Worm (Caenorhabditis elegans) whole organism, midembryonic: ENCODE measurements around the gene symk-1.

ENCODE experiments used
- cog-1 ChIP-seq: sonication (generic microtip); optimal IDR thresholded peaks from 2 replicates; lab custom pipeline; 2016; ENCODE audit warnings: missing genetic modification characterization, missing compliant biosample characterization
- flt-1 ChIP-seq: fragments of 200-800 bp; sonication (Bioruptor generic); IDR thresholded peaks from 2 replicates; pipeline ENCODE4 v1.3.6; 2022; ENCODE audit warnings: missing genetic modification characterization, missing compliant biosample characterization
- klf-2 ChIP-seq: fragments of 200-800 bp; sonication (Bioruptor generic); conservative IDR thresholded peaks from 2 replicates; pipeline ENCODE4 v1.3.6; 2022; ENCODE audit warnings: missing genetic modification reagents, missing genetic modification characterization, missing compliant biosample characterization
- ref-1 ChIP-seq: fragments of 200-800 bp; sonication (Bioruptor generic); conservative IDR thresholded peaks from 2 replicates; pipeline ENCODE4 v1.3.6; 2022; ENCODE audit warnings: missing genetic modification reagents, missing genetic modification characterization, missing compliant biosample characterization
- ztf-29 ChIP-seq: fragments of 200-800 bp; sonication (Bioruptor generic); IDR thresholded peaks from 2 replicates; pipeline ENCODE4 v1.3.6; 2022; ENCODE audit warnings: missing genetic modification reagents, missing genetic modification characterization, missing compliant biosample characterization

DNA sequence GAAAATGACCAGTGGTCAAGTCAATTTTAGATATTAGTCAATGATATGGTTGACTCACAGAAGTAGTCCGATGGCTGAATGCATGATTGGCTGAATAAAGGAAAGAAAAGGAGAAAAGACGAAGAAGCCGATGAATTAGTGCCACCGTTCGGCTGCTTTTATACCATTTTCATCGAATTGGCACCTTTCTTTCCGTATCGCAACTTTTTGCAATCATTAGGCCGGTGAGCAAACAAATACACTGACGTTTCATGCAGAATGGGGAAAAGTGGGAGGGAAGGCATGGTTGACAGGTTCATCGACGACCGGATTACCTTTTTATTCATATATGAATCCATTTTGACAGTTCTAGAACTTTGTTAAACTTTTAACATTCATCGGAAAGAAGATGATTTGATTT is 51.1 kb downstream of the symk-1 start, which contains the start of gene idpc-2:
- TF ChIP-seq klf-2 (no peak), flt-1 (GFP tag; lab: Robert Waterston, UW) (no peak), ztf-29 (GFP tag; lab: Robert Waterston, UW) (no peak), cog-1 (tag; lab: Kevin White, UChicago) (no peak), ref-1 (GFP tag; lab: Robert Waterston, UW) (no peak)
